Worm (Caenorhabditis elegans) whole organism, L1 larva: Measurements from ENCODE around the gene C37C3.12.

ENCODE experiments used
- C04F5.9 ChIP-seq: sonication (generic microtip); optimal IDR thresholded peaks from 2 replicates; lab custom pipeline; 2016; ENCODE audit warnings: missing genetic modification characterization, missing compliant biosample characterization
- C16A3.4 ChIP-seq: fragments of 150-350 bp; optimal IDR thresholded peaks from 2 replicates; lab custom pipeline; 2014; ENCODE audit warnings: missing biosample characterization, missing genetic modification characterization
- F16B12.6 ChIP-seq: fragments of 150-350 bp; optimal IDR thresholded peaks from 2 replicates; lab custom pipeline; 2014; ENCODE audit warnings: missing biosample characterization, missing genetic modification characterization
- aly-2 ChIP-seq: fragments of 150-350 bp; optimal IDR thresholded peaks from 2 replicates; lab custom pipeline; 2014; ENCODE audit warnings: missing biosample characterization, missing genetic modification characterization
- ama-1 ChIP-seq: fragments of 150-350 bp; optimal IDR thresholded peaks from 2 replicates; lab custom pipeline; 2014
- blmp-1 ChIP-seq: fragments of 150-350 bp; optimal IDR thresholded peaks from 2 replicates; lab custom pipeline; 2014; ENCODE audit warnings: missing biosample characterization, missing genetic modification characterization
- ceh-63 ChIP-seq: fragments of 200-800 bp; sonication (Bioruptor generic); optimal IDR thresholded peaks from 2 replicates; lab custom pipeline; 2018; ENCODE audit warnings: mild to moderate bottlenecking, missing genetic modification characterization, missing compliant biosample characterization
- ces-1 ChIP-seq: fragments of 150-350 bp; optimal IDR thresholded peaks from 2 replicates; lab custom pipeline; 2014; ENCODE audit warnings: missing biosample characterization, missing genetic modification reagents, missing genetic modification characterization
- dpl-1 ChIP-seq, 3 experiments: fragments of 150-350 bp in 2 of 3; sonication (generic microtip) in 1 of 3; optimal IDR thresholded peaks; 2 replicates each; lab custom pipeline; 2014 to 2017; ENCODE audit warnings: missing biosample characterization in 3 of 3, missing genetic modification characterization in 3 of 3, missing genetic modification reagents in 3 of 3
- efl-1 ChIP-seq, 4 experiments: fragments of 150-350 bp; optimal IDR thresholded peaks in 3 of 4; peaks in 1 of 4; 1 replicate in 1 of 4; 2 replicates in 3 of 4; lab custom pipeline; 2014; ENCODE audit warnings: missing biosample characterization in 2 of 4, missing genetic modification characterization in 2 of 4, missing genetic modification reagents in 2 of 4
- efl-3 ChIP-seq: fragments of 200-800 bp; sonication (Bioruptor generic); optimal IDR thresholded peaks from 2 replicates; lab custom pipeline; 2018; ENCODE audit warnings: mild to moderate bottlenecking, missing genetic modification characterization, missing compliant biosample characterization
- elt-2 ChIP-seq: sonication (generic microtip); optimal IDR thresholded peaks from 2 replicates; lab custom pipeline; 2016; ENCODE audit warnings: missing genetic modification characterization, mild to moderate bottlenecking, inconsistent platforms, missing compliant biosample characterization, missing genetic modification reagents
- elt-3 ChIP-seq, 6 experiments: fragments of 150-350 bp in 1 of 6; sonication (generic microtip); optimal IDR thresholded peaks; 2 replicates each; lab custom pipeline; 2017 to 2018; ENCODE audit warnings: missing biosample characterization in 6 of 6, missing genetic modification characterization in 6 of 6, inconsistent platforms in 1 of 6
- fkh-8 ChIP-seq: sonication (generic microtip); optimal IDR thresholded peaks from 2 replicates; lab custom pipeline; 2016; ENCODE audit warnings: mild to moderate bottlenecking, missing genetic modification characterization, missing compliant biosample characterization
- grh-1 ChIP-seq: fragments of 200-800 bp; sonication (Bioruptor generic); IDR thresholded peaks from 2 replicates; pipeline ENCODE4 v1.3.6; 2022; ENCODE audit warnings: missing genetic modification reagents, missing genetic modification characterization, missing compliant biosample characterization
- hlh-17 ChIP-seq: fragments of 200-800 bp; sonication (Bioruptor generic); optimal IDR thresholded peaks from 2 replicates; lab custom pipeline; 2018; ENCODE audit warnings: missing genetic modification characterization, mild to moderate bottlenecking, missing compliant biosample characterization, moderate library complexity, borderline replicate concordance
- hpl-2 ChIP-seq: fragments of 150-350 bp; optimal IDR thresholded peaks from 2 replicates; lab custom pipeline; 2014; ENCODE audit warnings: missing biosample characterization, missing genetic modification reagents, missing genetic modification characterization
- irx-1 ChIP-seq: sonication (generic microtip); optimal IDR thresholded peaks from 2 replicates; lab custom pipeline; 2016; ENCODE audit warnings: missing genetic modification characterization, missing compliant biosample characterization
- lin-13 ChIP-seq: fragments of 150-350 bp; optimal IDR thresholded peaks from 2 replicates; lab custom pipeline; 2014; ENCODE audit warnings: missing biosample characterization, missing genetic modification reagents, missing genetic modification characterization
- lin-14 ChIP-seq: fragments of 200-800 bp; sonication (Bioruptor generic); optimal IDR thresholded peaks from 2 replicates; lab custom pipeline; 2018; ENCODE audit warnings: mild to moderate bottlenecking, missing genetic modification characterization, moderate library complexity, missing compliant biosample characterization
- lir-3 ChIP-seq: sonication (generic microtip); optimal IDR thresholded peaks from 2 replicates; lab custom pipeline; 2016; ENCODE audit warnings: mild to moderate bottlenecking, missing genetic modification characterization, moderate library complexity, missing compliant biosample characterization; ENCODE audit not compliant: poor library complexity
- mab-9 ChIP-seq: fragments of 200-800 bp; sonication (Bioruptor generic); IDR thresholded peaks from 2 replicates; pipeline ENCODE4 v1.3.6; 2022; ENCODE audit warnings: missing genetic modification reagents, missing genetic modification characterization, missing compliant biosample characterization
- mdl-1 ChIP-seq, 2 experiments: fragments of 150-350 bp; optimal IDR thresholded peaks; 2 replicates each; lab custom pipeline; 2014 to 2017; ENCODE audit warnings: missing biosample characterization in 2 of 2, missing genetic modification characterization in 2 of 2, inconsistent platforms in 1 of 2
- mef-2 ChIP-seq: fragments of 150-350 bp; optimal IDR thresholded peaks from 2 replicates; lab custom pipeline; 2014; ENCODE audit warnings: missing biosample characterization, missing genetic modification characterization
- mep-1 ChIP-seq: fragments of 150-350 bp; optimal IDR thresholded peaks from 2 replicates; lab custom pipeline; 2014; ENCODE audit warnings: missing biosample characterization, missing genetic modification characterization
- nhr-11 ChIP-seq: fragments of 150-350 bp; optimal IDR thresholded peaks from 2 replicates; lab custom pipeline; 2014; ENCODE audit warnings: missing biosample characterization, missing genetic modification characterization
- nhr-20 ChIP-seq: sonication (generic microtip); optimal IDR thresholded peaks from 2 replicates; lab custom pipeline; 2016; ENCODE audit warnings: mild to moderate bottlenecking, missing genetic modification characterization, missing compliant biosample characterization
- nhr-237 ChIP-seq: fragments of 150-350 bp; optimal IDR thresholded peaks from 2 replicates; lab custom pipeline; 2014; ENCODE audit warnings: missing biosample characterization, missing genetic modification characterization
- nhr-47 ChIP-seq: sonication (generic microtip); optimal IDR thresholded peaks from 2 replicates; lab custom pipeline; 2016; ENCODE audit warnings: mild to moderate bottlenecking, missing genetic modification characterization, moderate library complexity, missing compliant biosample characterization
- nhr-76 ChIP-seq: sonication (generic microtip); optimal IDR thresholded peaks from 2 replicates; lab custom pipeline; 2017; ENCODE audit warnings: missing biosample characterization, missing genetic modification characterization
- nhr-90 ChIP-seq: sonication (generic microtip); optimal IDR thresholded peaks from 2 replicates; lab custom pipeline; 2016; ENCODE audit warnings: mild to moderate bottlenecking, missing genetic modification characterization, missing compliant biosample characterization; ENCODE audit not compliant: poor library complexity
- pag-3 ChIP-seq: sonication (generic microtip); optimal IDR thresholded peaks from 2 replicates; lab custom pipeline; 2017; ENCODE audit warnings: missing genetic modification characterization, mild to moderate bottlenecking, missing compliant biosample characterization, antibody characterized with exemption, borderline replicate concordance; ENCODE audit not compliant: insufficient read depth
- rnt-1 ChIP-seq: sonication (generic microtip); optimal IDR thresholded peaks from 2 replicates; lab custom pipeline; 2016; ENCODE audit warnings: mild to moderate bottlenecking, missing genetic modification characterization, moderate library complexity, missing compliant biosample characterization
- skn-1 ChIP-seq: fragments of 150-350 bp; optimal IDR thresholded peaks from 2 replicates; lab custom pipeline; 2014; ENCODE audit warnings: missing biosample characterization, missing genetic modification characterization
- snpc-4 ChIP-seq: fragments of 150-350 bp; optimal IDR thresholded peaks from 2 replicates; lab custom pipeline; 2014; ENCODE audit warnings: missing biosample characterization, missing genetic modification characterization
- sptf-1 ChIP-seq: fragments of 150-350 bp; optimal IDR thresholded peaks from 2 replicates; lab custom pipeline; 2014; ENCODE audit warnings: missing biosample characterization, missing genetic modification characterization
- sup-37 ChIP-seq: fragments of 200-800 bp; sonication (Bioruptor generic); optimal IDR thresholded peaks from 2 replicates; lab custom pipeline; 2018; ENCODE audit warnings: mild to moderate bottlenecking, missing genetic modification characterization, missing compliant biosample characterization
- swsn-7 ChIP-seq: sonication (generic microtip); optimal IDR thresholded peaks from 2 replicates; lab custom pipeline; 2016; ENCODE audit warnings: missing genetic modification characterization, missing compliant biosample characterization
- tbx-2 ChIP-seq: sonication (generic microtip); optimal IDR thresholded peaks from 2 replicates; lab custom pipeline; 2016; ENCODE audit warnings: missing genetic modification characterization, missing compliant biosample characterization
- unc-30 ChIP-seq: sonication (generic microtip); optimal IDR thresholded peaks from 2 replicates; lab custom pipeline; 2017; ENCODE audit warnings: missing biosample characterization, missing genetic modification characterization
- vab-15 ChIP-seq: sonication (generic microtip); optimal IDR thresholded peaks from 2 replicates; lab custom pipeline; 2017; ENCODE audit warnings: missing genotype, mild to moderate bottlenecking, missing genetic modification characterization, missing compliant biosample characterization
- zag-1 ChIP-seq: fragments of 150-350 bp; optimal IDR thresholded peaks from 2 replicates; lab custom pipeline; 2014; ENCODE audit warnings: missing biosample characterization, missing genetic modification characterization
- ztf-11 ChIP-seq, 2 experiments: sonication (generic microtip); optimal IDR thresholded peaks; 2 replicates each; lab custom pipeline; 2016 to 2017; ENCODE audit warnings: missing genetic modification characterization in 2 of 2, missing biosample characterization in 1 of 2, missing compliant biosample characterization in 1 of 2
- ztf-4 ChIP-seq: fragments of 150-350 bp; optimal IDR thresholded peaks from 2 replicates; lab custom pipeline; 2014; ENCODE audit warnings: missing biosample characterization, missing genetic modification characterization

The C37C3.12 gene

DNA sequence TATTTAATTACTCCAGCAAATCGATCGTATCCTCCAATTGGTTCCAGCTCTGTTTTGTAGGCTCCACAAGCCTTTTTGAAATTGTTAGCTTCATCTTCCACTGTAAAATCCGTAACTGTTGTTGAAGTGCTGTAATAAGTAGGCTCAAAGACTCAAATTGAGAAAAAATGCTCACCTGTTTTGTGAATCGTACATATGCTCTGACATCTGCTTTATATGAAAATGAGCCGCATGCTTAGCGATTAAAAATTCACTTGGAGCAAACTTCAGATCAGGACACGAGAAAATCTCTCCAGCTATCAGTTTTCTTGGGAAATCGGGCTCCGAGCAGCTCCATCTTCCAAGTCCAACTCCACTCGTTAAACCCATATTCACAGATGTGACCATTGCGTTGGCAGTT lies 30.9 kb downstream of the C37C3.12 start:
- TF ChIP-seq ztf-11 (tag; optimal IDR thresholded peaks at IDR 0.05; lab: Kevin White, UChicago) (no peak), efl-1 (optimal IDR thresholded peaks at IDR 0.05; lab: Kevin White, UChicago) (no peak), efl-1 (GFP tag; optimal IDR thresholded peaks at IDR 0.05 in 1 of 2; lab: Kevin White, UChicago) (peak in 1 of 2 experiments; percentile 59)

DNA sequence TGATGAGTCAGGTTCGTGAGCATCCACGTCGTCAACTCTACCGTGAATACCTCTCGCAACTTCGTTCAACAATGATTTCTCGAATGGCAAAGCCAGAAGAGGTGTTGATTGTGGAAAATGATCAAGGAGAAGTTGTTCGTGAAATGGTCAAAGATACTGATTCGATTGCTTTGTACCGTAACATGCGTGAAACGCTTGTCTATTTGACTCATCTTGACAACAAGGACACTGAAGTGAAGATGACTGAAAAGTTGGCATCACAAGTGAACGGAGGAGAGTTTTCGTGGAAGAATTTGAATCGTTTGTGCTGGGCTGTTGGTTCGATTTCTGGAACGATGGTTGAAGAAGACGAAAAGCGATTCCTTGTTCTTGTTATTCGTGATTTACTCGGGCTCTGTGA lies 32.8 kb downstream of the C37C3.12 start:
- TF ChIP-seq vab-15 (tag; lab: Kevin White, UChicago) = no peak
- TF ChIP-seq irx-1 (tag; lab: Kevin White, UChicago) = no peak
- TF ChIP-seq mep-1 = no peak
- no peak for TF ChIP-seq sptf-1 (tag; lab: Kevin White, UChicago)
- no peak for TF ChIP-seq aly-2
- TF ChIP-seq unc-30 (tag; lab: Kevin White, UChicago) = no peak
- TF ChIP-seq dpl-1 (GFP tag; optimal IDR thresholded peaks at IDR 0.05; lab: Kevin White, UChicago) = no peak
- no peak for TF ChIP-seq C16A3.4
- no peak for TF ChIP-seq skn-1 (tag; lab: Kevin White, UChicago)

DNA sequence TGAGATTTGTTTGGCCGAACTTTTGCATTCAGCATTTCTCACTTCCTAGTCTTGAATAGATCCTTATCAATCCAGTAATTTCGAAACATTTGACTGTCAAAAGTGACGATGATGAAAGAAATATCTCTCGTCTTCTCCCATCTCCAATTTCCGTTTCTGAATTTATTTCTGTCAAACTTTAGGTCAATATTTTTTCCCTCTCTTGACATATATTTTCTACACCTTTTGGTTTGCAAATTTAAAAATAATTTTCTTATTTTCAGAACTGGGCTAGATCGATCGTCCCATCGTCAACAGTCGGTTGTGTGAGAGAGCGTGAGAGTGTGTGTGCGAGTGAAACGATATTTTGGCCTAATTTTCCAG lies 34.6 kb downstream of the C37C3.12 start, which contains the start of gene xpo-1:
TSS of gene xpo-1 (plus strand) at position 264 of the 363 bp plus-strand sequence.
- TF ChIP-seq blmp-1 (tag; lab: Kevin White, UChicago) (peak; percentile 19), tbx-2 (tag; lab: Kevin White, UChicago) (no peak), efl-1 (optimal IDR thresholded peaks at IDR 0.05; lab: Kevin White, UChicago) (no peak), efl-1 (GFP tag; optimal IDR thresholded peaks at IDR 0.05 in 1 of 2; lab: Kevin White, UChicago) (peak in 1 of 2 experiments; percentile 20), lin-13 (GFP tag; lab: Kevin White, UChicago) (no peak), rnt-1 (tag; lab: Kevin White, UChicago) (no peak), lin-14 (GFP tag; lab: Kevin White, UChicago) (no peak), fkh-8 (tag; lab: Kevin White, UChicago) (no peak), mdl-1 (tag; optimal IDR thresholded peaks at IDR 0.05; lab: Kevin White, UChicago) (no peak), C04F5.9 (no peak), elt-3 (tag; optimal IDR thresholded peaks at IDR 0.05; lab: Kevin White, UChicago) (peak in 1 of 6 experiments; percentile 18), hlh-17 (GFP tag; lab: Kevin White, UChicago) (no peak), lir-3 (tag; lab: Kevin White, UChicago) (no peak), ces-1 (GFP tag; lab: Kevin White, UChicago) (no peak), nhr-20 (no peak), sptf-1 (tag; lab: Kevin White, UChicago) (no peak)

DNA sequence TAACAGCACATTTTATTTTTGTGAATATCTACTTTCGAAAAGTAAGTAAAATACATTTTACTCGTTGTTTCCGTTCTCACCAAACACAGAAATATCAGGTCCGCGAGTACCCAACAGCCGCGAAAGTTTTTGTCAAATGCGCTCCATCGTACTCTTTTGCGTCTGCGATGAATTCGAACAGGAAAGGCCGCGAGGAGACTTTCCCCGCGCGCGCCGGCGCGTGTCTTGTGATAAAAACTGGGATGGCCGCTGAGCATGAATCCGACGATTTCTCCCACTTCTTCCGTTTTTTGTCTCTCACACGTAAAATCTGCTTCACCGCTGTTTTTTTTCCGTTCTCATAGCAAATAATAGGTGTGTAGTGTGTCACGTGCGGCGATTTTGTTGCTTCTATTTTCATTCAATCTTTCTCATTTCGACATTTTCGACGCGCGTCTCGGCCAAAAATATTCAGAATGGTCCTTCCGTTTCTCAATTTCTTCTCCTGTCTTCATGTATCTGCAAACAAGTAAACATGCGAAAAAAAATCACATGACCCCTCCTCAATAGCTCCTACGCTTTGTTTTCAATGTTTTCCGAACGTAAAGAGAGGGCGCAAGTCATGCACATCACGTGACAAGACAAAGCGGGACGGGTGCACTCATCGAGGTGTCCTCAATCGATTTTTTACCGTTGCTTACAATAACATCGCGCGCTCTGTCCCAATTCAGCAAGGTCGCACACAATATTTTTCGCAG lies 35.2 kb downstream of the C37C3.12 start, which contains the start of gene uvs-1:
TSS of gene uvs-1 (minus strand) at position 145 of the 737 bp plus-strand sequence.
- TF ChIP-seq hlh-17 (GFP tag; lab: Kevin White, UChicago) (no peak), nhr-47 (tag; lab: Kevin White, UChicago) (peak; percentile 57), ceh-63 (no peak), ama-1 (lab: Kevin White, UChicago) (no peak), nhr-11 (no peak), elt-2 (peak; percentile 38), F16B12.6 (tag; lab: Kevin White, UChicago) (peak; percentile 28), snpc-4 (peak; percentile 33), nhr-237 (tag; lab: Kevin White, UChicago) (no peak), ztf-11 (tag; optimal IDR thresholded peaks at IDR 0.05; lab: Kevin White, UChicago) (no peak), sup-37 (GFP tag; lab: Kevin White, UChicago) (peak; percentile 57), grh-1 (GFP tag; lab: Robert Waterston, UW) (no peak), nhr-90 (tag; lab: Kevin White, UChicago) (peak; percentile 64), hpl-2 (GFP tag; lab: Kevin White, UChicago) (no peak), mab-9 (GFP tag; lab: Robert Waterston, UW) (0 out of 2 replicates have a peak, but pooled peaks have one; percentile 18), mef-2 (tag; lab: Kevin White, UChicago) (no peak), pag-3 (tag; lab: Kevin White, UChicago) (no peak), rnt-1 (tag; lab: Kevin White, UChicago) (peak; percentile 37), mep-1 (peak; percentile 57), efl-3 (no peak), zag-1 (tag; lab: Kevin White, UChicago) (no peak), swsn-7 (no peak), C16A3.4 (peak; percentile 47), skn-1 (tag; lab: Kevin White, UChicago) (peak; percentile 48), ces-1 (GFP tag; lab: Kevin White, UChicago) (no peak), ztf-4 (no peak), nhr-76 (tag; lab: Kevin White, UChicago) (no peak)
